Worm (Caenorhabditis elegans): ENCODE measurements around the gene F58A4.1.
A peak's percentile ranks its signal among the peaks of the same experiment; 100 is the strongest.

Gene F58A4.1

DNA sequence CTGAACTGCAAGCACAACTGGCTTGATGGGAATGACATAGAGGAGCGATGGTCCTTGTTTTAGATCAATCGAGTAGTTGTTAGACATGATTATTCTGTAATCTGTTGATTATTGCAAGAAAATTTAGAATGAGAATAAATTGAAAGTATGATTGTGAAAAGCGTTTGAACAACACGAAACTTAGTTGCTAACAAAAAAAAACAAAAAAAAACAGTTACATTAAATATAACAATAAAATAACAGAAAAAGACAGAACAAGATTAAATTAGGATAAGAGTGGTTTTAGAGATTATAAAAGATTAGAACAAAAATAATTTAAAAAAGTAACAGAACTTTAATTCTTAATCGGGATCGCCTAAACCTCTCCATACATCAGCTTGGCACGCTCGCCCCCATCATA, 35.0 kb upstream of the F58A4.1 start, which contains the start of gene C48B4.9:
C48B4.9 (minus strand) TSS at position 101 of the 400 bp plus-strand sequence.
- TF ChIP-seq ceh-34 (tag; optimal IDR thresholded peaks at IDR 0.05) (no peak), C08G9.2 (tag; optimal IDR thresholded peaks at IDR 0.05) (no peak), elt-2 (tag; optimal IDR thresholded peaks at IDR 0.05) (no peak), ahr-1 (tag; optimal IDR thresholded peaks at IDR 0.05) (no peak), lin-11 (tag; optimal IDR thresholded peaks at IDR 0.05) (no peak), C38D4.7 (GFP tag; optimal IDR thresholded peaks at IDR 0.05) (no peak), sox-4 (tag; optimal IDR thresholded peaks at IDR 0.05) (no peak), hlh-6 (tag; optimal IDR thresholded peaks at IDR 0.05) (no peak), ceh-6 (GFP tag; optimal IDR thresholded peaks at IDR 0.05) (no peak), T23F11.4 (GFP tag; optimal IDR thresholded peaks at IDR 0.05) (no peak)

DNA sequence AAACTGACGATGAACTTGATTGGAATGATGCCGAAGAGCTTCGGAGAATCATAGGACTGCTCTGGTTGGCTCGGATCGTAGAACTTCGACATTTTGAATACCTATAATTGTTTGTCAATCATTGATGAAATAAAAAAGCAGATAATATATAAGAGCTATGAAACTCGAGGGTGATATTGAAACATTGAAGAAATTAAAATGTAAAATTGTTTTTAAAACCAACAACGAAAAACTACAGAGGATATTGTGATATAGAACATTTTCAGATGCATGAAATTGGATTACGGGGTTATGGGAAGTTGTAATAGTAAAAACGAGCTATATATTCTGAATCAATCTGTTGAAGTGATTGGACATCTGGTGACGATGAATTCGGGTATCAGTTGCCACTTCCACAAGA, 33.9 kb upstream of the F58A4.1 start, which contains the start of gene C48B4.10:
C48B4.10 (minus strand) TSS at position 101 of the 400 bp plus-strand sequence.
- TF ChIP-seq tbx-7 (tag; optimal IDR thresholded peaks at IDR 0.05): no peak
- no peak for TF ChIP-seq ceh-45 (GFP tag; IDR thresholded peaks at IDR 0.05)
- no peak for TF ChIP-seq C38D4.7 (GFP tag; optimal IDR thresholded peaks at IDR 0.05)
- no peak for TF ChIP-seq hlh-30 (tag; optimal IDR thresholded peaks at IDR 0.05; ENCODE audit: insufficient read depth)
- TF ChIP-seq eyg-1 (tag; optimal IDR thresholded peaks at IDR 0.05): no peak
- no peak for TF ChIP-seq ceh-9 (tag; optimal IDR thresholded peaks at IDR 0.05)

DNA sequence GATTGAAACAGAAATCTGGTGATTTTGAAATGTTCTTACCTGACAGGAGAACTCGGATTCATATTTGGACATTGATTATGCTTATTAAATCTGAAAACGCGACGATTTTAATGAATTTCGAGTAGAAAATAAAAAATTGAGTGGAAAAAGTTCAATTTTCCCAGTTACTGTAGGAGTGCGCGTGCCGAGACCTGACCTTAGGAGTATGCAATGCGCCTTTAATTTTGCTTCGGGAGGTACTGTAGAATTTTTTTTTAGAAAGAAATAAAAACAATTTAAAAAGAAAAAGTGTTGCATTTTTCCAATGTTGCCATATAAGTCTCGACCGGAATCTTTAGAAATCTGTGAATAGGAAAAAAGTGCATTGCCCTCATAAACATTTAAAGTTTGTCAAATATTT, 32.3 kb upstream of the F58A4.1 start, which contains the start of gene C48B4.11:
C48B4.11 (minus strand) TSS at position 143 of the 400 bp plus-strand sequence.
- TF ChIP-seq lin-11 (tag; optimal IDR thresholded peaks at IDR 0.05): no peak
- TF ChIP-seq elt-2 (tag; optimal IDR thresholded peaks at IDR 0.05): no peak
- no peak for TF ChIP-seq syd-9 (tag; optimal IDR thresholded peaks at IDR 0.05)
- TF ChIP-seq ama-1 (optimal IDR thresholded peaks at IDR 0.05): no peak
- no peak for TF ChIP-seq ceh-34 (tag; optimal IDR thresholded peaks at IDR 0.05)
- no peak for TF ChIP-seq pha-4 (tag; optimal IDR thresholded peaks at IDR 0.05)

DNA sequence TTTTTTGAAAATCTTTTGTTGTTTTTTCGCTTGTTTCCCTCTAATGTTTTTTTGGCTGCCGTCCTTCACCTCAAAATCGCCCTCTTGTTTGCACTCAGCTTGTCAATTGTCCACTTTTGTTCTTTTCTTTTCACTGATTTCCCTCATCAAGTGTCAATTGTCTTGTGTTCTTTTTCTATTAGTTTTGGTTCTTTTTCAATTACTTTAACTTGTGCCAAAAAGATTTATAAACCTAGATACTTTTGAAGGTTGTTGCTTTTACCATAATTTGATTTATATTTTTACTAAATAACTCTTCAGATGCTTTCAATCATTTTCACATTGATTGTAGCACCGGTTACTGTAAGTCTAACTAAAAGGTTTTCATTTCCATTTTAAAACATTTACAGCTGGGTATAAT, 29.8 kb upstream of the F58A4.1 start, which contains the start of gene C48B4.13:
C48B4.13 (plus strand) TSS at position 301 of the 400 bp plus-strand sequence.
- no peak for TF ChIP-seq mec-3 (tag; optimal IDR thresholded peaks at IDR 0.05; ENCODE audit: borderline replicate concordance)
- TF ChIP-seq unc-86 (tag; optimal IDR thresholded peaks at IDR 0.05): no peak
- TF ChIP-seq ceh-22 (tag; optimal IDR thresholded peaks at IDR 0.05): no peak
- no peak for TF ChIP-seq tbx-2 (tag; optimal IDR thresholded peaks at IDR 0.05)
- TF ChIP-seq ets-4 (tag; optimal IDR thresholded peaks at IDR 0.05): no peak
- no peak for TF ChIP-seq ceh-48 (tag; optimal IDR thresholded peaks at IDR 0.05)
- TF ChIP-seq syd-9 (tag; optimal IDR thresholded peaks at IDR 0.05): no peak

DNA sequence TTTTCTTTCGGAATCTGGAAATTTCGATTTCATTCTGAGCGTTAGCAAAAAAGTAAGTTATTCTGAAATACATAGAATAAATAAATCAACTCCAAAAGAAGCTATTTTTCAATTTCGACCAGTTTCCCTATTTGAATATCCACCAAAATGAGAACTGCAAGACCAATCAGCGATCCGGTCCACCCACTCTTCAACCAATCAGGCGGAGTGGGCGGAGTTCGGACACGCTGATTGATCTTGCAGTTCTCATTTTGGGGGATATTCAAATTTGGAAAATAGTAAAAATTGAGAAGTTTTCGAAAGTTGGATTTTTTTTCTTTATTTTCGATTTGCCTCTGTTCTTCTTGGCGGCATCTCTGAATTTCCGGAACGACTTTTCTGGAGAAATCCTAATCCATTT, 27.4 kb upstream of the F58A4.1 start:
- TF ChIP-seq npax-4 (tag; optimal IDR thresholded peaks at IDR 0.05) (no peak), nfya-1 (tag; optimal IDR thresholded peaks at IDR 0.05) (peak; percentile 99), nhr-232 (tag; optimal IDR thresholded peaks at IDR 0.05) (no peak)

DNA sequence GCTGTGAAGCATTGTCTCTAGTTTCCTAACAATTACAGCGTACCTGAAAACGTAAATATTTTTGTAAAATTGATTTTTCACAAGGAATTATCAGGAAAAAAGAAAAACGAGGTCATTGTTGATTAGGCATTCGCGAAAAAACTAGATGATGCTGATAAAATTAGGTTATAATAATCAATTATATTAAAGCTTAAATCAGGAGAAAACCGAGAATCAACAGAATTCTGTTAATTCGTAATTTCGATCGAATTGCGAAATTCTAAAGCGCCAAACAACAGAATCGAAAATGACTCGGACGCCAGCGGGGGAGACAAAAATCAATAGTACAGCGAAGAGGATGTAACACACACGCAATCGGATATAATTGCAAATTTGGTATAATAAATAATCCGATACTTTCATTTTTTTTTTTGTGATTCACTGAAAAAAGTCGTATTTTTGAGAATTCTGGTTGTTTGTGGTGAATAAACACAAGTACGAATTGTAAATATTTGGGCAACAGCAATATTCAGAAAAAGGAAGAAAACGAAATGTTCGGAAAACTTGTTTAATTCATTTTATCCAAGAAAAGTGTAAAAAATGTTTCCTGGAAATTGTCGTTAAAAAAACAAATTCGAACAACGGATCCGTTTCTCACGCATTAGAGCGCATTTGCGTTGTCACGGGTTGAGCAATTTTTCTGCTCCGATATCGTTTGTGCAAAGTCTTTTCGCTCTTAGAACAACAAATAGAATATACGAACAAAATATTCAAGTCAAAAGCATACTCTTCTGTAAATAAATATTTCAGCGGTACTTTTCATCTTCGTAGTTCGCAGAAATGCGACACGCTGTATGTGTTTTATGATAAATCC, 18.0 kb upstream of the F58A4.1 start, which contains the start of gene ced-7:
ced-7 (minus strand) TSS at position 51 of the 853 bp plus-strand sequence.
- TF ChIP-seq hlh-30 (tag; optimal IDR thresholded peaks at IDR 0.05; ENCODE audit: insufficient read depth) (peak; percentile 84), F13H6.1 (tag; optimal IDR thresholded peaks at IDR 0.05) (no peak)

DNA sequence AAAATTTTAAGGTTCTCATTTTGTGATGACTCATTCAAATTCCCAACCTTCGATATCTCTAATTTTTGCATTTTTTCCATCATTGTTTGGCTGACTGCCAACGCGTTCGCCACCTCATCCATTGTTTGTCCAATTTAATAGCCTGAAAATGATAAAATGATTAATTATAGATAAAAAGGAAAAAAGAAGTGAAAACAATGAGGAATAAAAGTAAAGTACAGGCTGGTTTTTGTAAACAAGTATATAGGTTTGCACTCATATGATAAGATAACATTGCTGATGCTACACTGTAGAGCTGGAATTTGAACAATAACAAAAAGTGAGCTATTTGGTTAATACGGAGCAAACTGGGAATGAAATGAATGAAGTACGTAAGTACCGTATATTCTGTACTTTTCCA, 16.0 kb upstream of the F58A4.1 start, which contains the start of gene C48B4.3:
C48B4.3 (minus strand) TSS at position 149 of the 400 bp plus-strand sequence.
- no peak for TF ChIP-seq C08G9.2 (tag; optimal IDR thresholded peaks at IDR 0.05)
- peak; percentile 16 for TF ChIP-seq elt-2 (tag; optimal IDR thresholded peaks at IDR 0.05)

All from whole organism, late embryonic.